Fruit fly (Drosophila melanogaster) whole organism, adult: ENCODE data around the gene Klp68D.

ENCODE experiments used
- CG11617 ChIP-seq: fragments of 200-800 bp; sonication (Bioruptor generic); optimal IDR thresholded peaks from 2 replicates; lab custom pipeline; 2017; ENCODE audit warnings: mild to moderate bottlenecking, missing biosample characterization, missing genetic modification reagents, missing genetic modification characterization
- CG12768 ChIP-seq: fragments of 200-800 bp; sonication (Bioruptor generic); optimal IDR thresholded peaks from 2 replicates; lab custom pipeline; 2017; ENCODE audit warnings: missing biosample characterization, missing genetic modification characterization, mild to moderate bottlenecking, moderate library complexity, missing genetic modification reagents
- CG14711 ChIP-seq: fragments of 200-800 bp; sonication (Bioruptor generic); optimal IDR thresholded peaks from 2 replicates; lab custom pipeline; 2018; ENCODE audit warnings: missing biosample characterization, mild to moderate bottlenecking, missing genetic modification characterization, moderate library complexity
- CG1620 ChIP-seq: fragments of 200-800 bp; sonication (Bioruptor generic); optimal IDR thresholded peaks from 2 replicates; lab custom pipeline; 2016; ENCODE audit warnings: missing biosample characterization, missing genetic modification characterization
- CG33017 ChIP-seq: fragments of 200-800 bp; sonication (Bioruptor generic); optimal IDR thresholded peaks from 2 replicates; lab custom pipeline; 2018; ENCODE audit warnings: missing biosample characterization, mild to moderate bottlenecking, missing genetic modification characterization, moderate library complexity
- CG5204 ChIP-seq: fragments of 200-800 bp; sonication (Bioruptor generic); optimal IDR thresholded peaks from 2 replicates; lab custom pipeline; 2016; ENCODE audit warnings: missing biosample characterization, missing genetic modification characterization
- CG7045 ChIP-seq: fragments of 200-800 bp; sonication (Bioruptor generic); optimal IDR thresholded peaks from 2 replicates; lab custom pipeline; 2017; ENCODE audit warnings: missing biosample characterization, mild to moderate bottlenecking, missing genetic modification characterization
- CG7101 ChIP-seq: fragments of 200-800 bp; sonication (Bioruptor generic); optimal IDR thresholded peaks from 2 replicates; lab custom pipeline; 2018; ENCODE audit warnings: missing biosample characterization, mild to moderate bottlenecking, missing genetic modification characterization, moderate library complexity
- Clk ChIP-seq: fragments of 200-800 bp; sonication (Bioruptor generic); optimal IDR thresholded peaks from 2 replicates; lab custom pipeline; 2017; ENCODE audit warnings: missing biosample characterization, missing genetic modification characterization
- Crg-1 ChIP-seq: fragments of 200-800 bp; sonication (Bioruptor generic); optimal IDR thresholded peaks from 2 replicates; lab custom pipeline; 2016; ENCODE audit warnings: missing biosample characterization, missing genetic modification characterization
- Hr96 ChIP-seq: fragments of 200-800 bp; sonication (Bioruptor generic); optimal IDR thresholded peaks from 2 replicates; lab custom pipeline; 2016; ENCODE audit warnings: missing biosample characterization, missing genetic modification characterization
- Mnt ChIP-seq: fragments of 200-800 bp; sonication (Bioruptor generic); optimal IDR thresholded peaks from 2 replicates; lab custom pipeline; 2016; ENCODE audit warnings: missing biosample characterization, mild to moderate bottlenecking, missing genetic modification characterization
- bab1 ChIP-seq: fragments of 200-800 bp; sonication (Bioruptor generic); optimal IDR thresholded peaks from 3 replicates; lab custom pipeline; 2019; ENCODE audit warnings: missing biosample characterization, mild to moderate bottlenecking, missing genetic modification characterization, moderate library complexity
- cic ChIP-seq: fragments of 200-800 bp; sonication (Bioruptor generic); optimal IDR thresholded peaks from 2 replicates; lab custom pipeline; 2017; ENCODE audit warnings: missing biosample characterization, mild to moderate bottlenecking, missing genetic modification characterization, moderate library complexity
- cnc ChIP-seq, 2 experiments: fragments of >200 bp; optimal IDR thresholded peaks; 2 replicates each; lab custom pipeline; 2017
- kay ChIP-seq: fragments of 200-800 bp; sonication (Bioruptor generic); peaks from one replicate; lab custom pipeline; 2016; ENCODE audit warnings: missing biosample characterization, missing genetic modification characterization, borderline replicate concordance
- ovo ChIP-seq: fragments of 200-800 bp; sonication (Bioruptor generic); optimal IDR thresholded peaks from 2 replicates; lab custom pipeline; 2016; ENCODE audit warnings: missing biosample characterization, missing genetic modification characterization
- pad ChIP-seq: fragments of 200-800 bp; sonication (Bioruptor generic); optimal IDR thresholded peaks from 3 replicates; lab custom pipeline; 2017; ENCODE audit warnings: missing biosample characterization, missing genetic modification characterization, mild to moderate bottlenecking, moderate library complexity, missing genetic modification reagents
- tj ChIP-seq: fragments of 200-800 bp; sonication (Bioruptor generic); optimal IDR thresholded peaks from 3 replicates; lab custom pipeline; 2017; ENCODE audit warnings: missing biosample characterization, mild to moderate bottlenecking, missing genetic modification characterization, moderate library complexity
- toe ChIP-seq: fragments of 200-800 bp; sonication (Bioruptor generic); optimal IDR thresholded peaks from 2 replicates; lab custom pipeline; 2016; ENCODE audit warnings: missing biosample characterization, missing genetic modification characterization

The Klp68D gene

DNA sequence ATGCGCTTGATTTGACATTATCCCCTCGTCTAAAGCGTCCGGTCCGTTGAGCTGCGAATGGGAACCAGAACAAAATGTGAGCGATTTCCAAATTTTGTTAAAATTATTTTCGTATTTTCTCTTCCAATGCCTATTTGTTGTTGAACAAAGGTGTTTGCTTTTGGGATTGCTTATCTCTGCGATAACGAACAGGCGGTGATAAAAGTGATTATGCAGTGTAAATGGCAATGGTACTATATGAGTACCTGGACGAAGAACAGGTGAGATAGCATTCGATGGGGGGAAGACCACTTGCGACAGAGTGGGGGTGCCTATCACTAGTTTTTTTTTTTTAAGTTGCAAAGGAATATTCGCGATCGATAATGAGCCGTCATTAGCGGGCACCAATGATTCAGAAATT, 7.2 kb upstream of the Klp68D start:
- TF ChIP-seq tj (no peak), cnc (optimal IDR thresholded peaks at IDR 0.05; lab: Kevin White, UChicago) (no peak), Mnt (GFP tag; lab: Kevin White, UChicago) (no peak), CG1620 (no peak), cic (no peak), CG5204 (GFP tag; lab: Kevin White, UChicago) (no peak), CG7101 (tag; lab: Kevin White, UChicago) (peak; percentile 23), Clk (no peak), Hr96 (peak; percentile 7), CG7045 (peak; percentile 39), bab1 (GFP tag; lab: Kevin White, UChicago) (no peak), CG11617 (GFP tag; lab: Kevin White, UChicago) (peak; percentile 19), ovo (GFP tag; lab: Kevin White, UChicago) (peak; percentile 50), toe (GFP tag; lab: Kevin White, UChicago) (no peak), CG12768 (peak; percentile 42), CG33017 (tag; lab: Kevin White, UChicago) (no peak), CG14711 (no peak), pad (GFP tag; lab: Kevin White, UChicago) (no peak), Crg-1 (GFP tag; lab: Kevin White, UChicago) (no peak), kay (GFP tag; lab: Kevin White, UChicago) (no peak)

DNA sequence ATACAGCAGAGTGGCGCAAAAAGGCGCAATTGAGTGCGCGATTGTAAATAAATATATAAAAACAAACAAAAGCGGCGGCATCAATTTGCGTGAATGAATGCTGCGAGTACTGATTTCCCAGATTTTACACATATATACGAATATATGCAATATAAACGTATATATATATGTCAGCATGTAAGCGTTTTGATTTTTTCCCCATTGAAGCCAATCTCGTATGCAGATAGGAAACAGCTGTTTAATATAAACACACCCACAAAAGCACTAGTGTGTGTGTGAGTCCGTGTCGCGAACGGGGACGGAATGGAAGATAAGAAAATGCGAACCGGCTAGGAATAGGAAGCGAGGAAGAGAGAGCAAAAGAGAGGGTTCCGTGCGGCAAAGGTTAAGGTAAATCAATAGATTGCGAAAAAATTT, 6.5 kb upstream of the Klp68D start:
- TF ChIP-seq Mnt (GFP tag; lab: Kevin White, UChicago) = peak; percentile 17
- TF ChIP-seq CG5204 (GFP tag; lab: Kevin White, UChicago) = no peak
- no peak for TF ChIP-seq toe (GFP tag; lab: Kevin White, UChicago)
- TF ChIP-seq CG14711 = no peak
- no peak for TF ChIP-seq Crg-1 (GFP tag; lab: Kevin White, UChicago)
- TF ChIP-seq CG7045 = no peak
- TF ChIP-seq CG11617 (GFP tag; lab: Kevin White, UChicago) = no peak
- no peak for TF ChIP-seq ovo (GFP tag; lab: Kevin White, UChicago)
- TF ChIP-seq Clk = no peak
- TF ChIP-seq cic = peak; percentile 99
- no peak for TF ChIP-seq CG33017 (tag; lab: Kevin White, UChicago)
- peak; percentile 11 for TF ChIP-seq tj
- no peak for TF ChIP-seq cnc (optimal IDR thresholded peaks at IDR 0.05; lab: Kevin White, UChicago)
- TF ChIP-seq CG12768 = no peak
- TF ChIP-seq CG1620 = no peak
- no peak for TF ChIP-seq Hr96
- TF ChIP-seq pad (GFP tag; lab: Kevin White, UChicago) = peak; percentile 57
- no peak for TF ChIP-seq CG7101 (tag; lab: Kevin White, UChicago)
- TF ChIP-seq kay (GFP tag; lab: Kevin White, UChicago) = peak; percentile 90
- TF ChIP-seq bab1 (GFP tag; lab: Kevin White, UChicago) = no peak

DNA sequence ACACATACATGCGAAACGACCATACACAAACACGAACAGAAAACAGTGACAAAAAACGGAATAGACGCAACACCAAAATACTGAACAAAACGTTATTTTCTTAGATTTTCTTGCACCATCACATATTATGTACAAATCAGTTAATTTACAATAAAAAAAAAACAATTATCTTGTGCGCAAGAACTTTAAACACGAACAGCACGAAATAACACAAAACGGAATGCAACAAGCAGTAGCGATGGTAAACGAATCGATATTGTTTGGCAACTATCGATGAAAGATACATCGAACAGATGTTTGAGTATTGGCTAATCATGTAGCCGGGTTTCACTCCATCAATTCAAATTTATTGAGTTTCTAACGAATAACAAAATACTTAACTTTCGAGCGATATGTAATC, 5.6 kb upstream of the Klp68D start, which contains the start of gene Pi3K68D:
TSS of gene Pi3K68D (minus strand) at position 241 of the 400 bp plus-strand sequence.
- no peak for TF ChIP-seq Hr96
- TF ChIP-seq CG14711 = no peak
- TF ChIP-seq Crg-1 (GFP tag; lab: Kevin White, UChicago) = no peak
- TF ChIP-seq kay (GFP tag; lab: Kevin White, UChicago) = peak; percentile 93
- TF ChIP-seq CG1620 = peak; percentile 4
- no peak for TF ChIP-seq Mnt (GFP tag; lab: Kevin White, UChicago)
- TF ChIP-seq bab1 (GFP tag; lab: Kevin White, UChicago) = peak; percentile 36
- no peak for TF ChIP-seq Clk
- TF ChIP-seq tj = no peak
- TF ChIP-seq cic = no peak
- no peak for TF ChIP-seq CG7045
- no peak for TF ChIP-seq CG12768
- peak; percentile 13 for TF ChIP-seq toe (GFP tag; lab: Kevin White, UChicago)
- peak; percentile 15 for TF ChIP-seq CG7101 (tag; lab: Kevin White, UChicago)
- no peak for TF ChIP-seq pad (GFP tag; lab: Kevin White, UChicago)
- no peak for TF ChIP-seq CG11617 (GFP tag; lab: Kevin White, UChicago)
- no peak for TF ChIP-seq ovo (GFP tag; lab: Kevin White, UChicago)
- TF ChIP-seq CG33017 (tag; lab: Kevin White, UChicago) = no peak
- no peak for TF ChIP-seq cnc (optimal IDR thresholded peaks at IDR 0.05; lab: Kevin White, UChicago)
- TF ChIP-seq CG5204 (GFP tag; lab: Kevin White, UChicago) = no peak

DNA sequence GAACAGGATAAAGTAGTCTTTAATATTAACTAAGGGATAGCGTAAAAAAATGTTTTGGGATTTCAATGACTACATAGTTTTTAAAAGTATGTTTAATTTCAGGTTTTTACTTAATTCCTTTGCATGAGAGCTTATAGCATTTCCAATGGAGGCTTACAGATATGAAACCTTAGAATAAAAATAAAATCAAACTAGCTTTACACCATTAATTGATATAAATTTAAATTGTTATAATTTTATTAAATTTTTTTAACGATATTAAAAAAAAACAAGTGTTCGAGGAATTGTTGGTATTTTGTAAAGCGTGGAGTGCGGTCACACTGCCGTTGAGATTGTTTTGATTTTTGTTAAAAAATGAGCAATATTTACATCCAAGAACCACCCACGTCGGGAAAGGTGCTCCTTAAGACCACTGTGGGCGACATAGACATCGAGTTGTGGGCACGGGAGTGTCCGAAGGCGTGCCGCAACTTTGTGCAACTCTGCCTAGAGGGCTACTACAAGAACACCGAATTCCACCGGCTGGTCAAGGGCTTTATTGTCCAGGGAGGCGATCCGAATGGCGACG, 2.1 kb upstream of the Klp68D start, which contains the start of the genes twy and CG10907:
TSS of gene twy (minus strand) at position 51 of the 568 bp plus-strand sequence.
TSS of gene CG10907 (plus strand) at position 282 of the 568 bp plus-strand sequence.
- TF ChIP-seq CG12768 (no peak), CG1620 (no peak)

DNA sequence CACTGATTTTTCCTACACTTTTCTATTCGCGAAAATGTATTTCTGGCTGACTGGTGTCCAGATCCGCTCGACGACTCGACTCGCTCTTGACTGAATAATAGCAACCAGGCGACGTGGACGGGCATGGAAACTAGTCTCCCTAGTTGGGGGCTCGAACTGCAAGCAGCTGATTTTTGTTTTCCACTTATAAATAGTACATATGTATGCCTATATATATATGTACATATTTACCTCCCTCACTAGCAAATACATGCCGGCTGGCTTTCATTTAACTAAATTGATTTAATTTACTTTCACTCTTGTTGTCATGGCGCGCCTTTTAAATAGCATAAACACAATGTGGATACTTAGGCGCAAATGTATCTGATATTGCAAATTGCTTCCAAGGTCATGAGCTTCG, 5.3 kb downstream of the Klp68D start, which contains the start of gene Gcat:
TSS of gene Gcat (minus strand) at position 101 of the 400 bp plus-strand sequence.
- TF ChIP-seq CG5204 (GFP tag; lab: Kevin White, UChicago) (no peak), ovo (GFP tag; lab: Kevin White, UChicago) (no peak), Mnt (GFP tag; lab: Kevin White, UChicago) (no peak), CG12768 (no peak), CG14711 (no peak), tj (no peak), Crg-1 (GFP tag; lab: Kevin White, UChicago) (no peak), bab1 (GFP tag; lab: Kevin White, UChicago) (no peak), kay (GFP tag; lab: Kevin White, UChicago) (no peak), CG1620 (no peak), cnc (optimal IDR thresholded peaks at IDR 0.05; lab: Kevin White, UChicago) (no peak), toe (GFP tag; lab: Kevin White, UChicago) (no peak), CG7101 (tag; lab: Kevin White, UChicago) (no peak), CG7045 (no peak), cic (no peak)

DNA sequence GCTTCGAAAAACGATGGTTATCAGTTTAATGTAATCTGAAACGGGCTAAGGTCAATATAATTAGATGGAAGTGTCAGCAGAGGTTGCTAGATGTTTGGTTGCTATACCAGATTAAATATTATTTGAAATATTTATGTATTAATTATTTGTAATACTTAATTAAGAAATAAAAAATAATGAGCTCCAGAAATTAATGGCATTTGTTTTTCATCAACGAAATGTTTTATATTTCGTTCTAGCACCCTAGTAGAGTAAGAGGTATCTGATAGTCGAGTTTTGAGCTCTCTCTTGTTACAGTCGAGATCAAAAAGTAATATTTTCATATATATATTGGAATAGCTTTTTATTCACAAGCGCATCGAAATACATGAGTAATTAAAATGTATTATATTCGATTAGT, 6.2 kb downstream of the Klp68D start:
- TF ChIP-seq ovo (GFP tag; lab: Kevin White, UChicago) = no peak
- no peak for TF ChIP-seq Hr96
